Worm (Caenorhabditis elegans): Measurements from ENCODE around the gene mua-3.

DNA sequence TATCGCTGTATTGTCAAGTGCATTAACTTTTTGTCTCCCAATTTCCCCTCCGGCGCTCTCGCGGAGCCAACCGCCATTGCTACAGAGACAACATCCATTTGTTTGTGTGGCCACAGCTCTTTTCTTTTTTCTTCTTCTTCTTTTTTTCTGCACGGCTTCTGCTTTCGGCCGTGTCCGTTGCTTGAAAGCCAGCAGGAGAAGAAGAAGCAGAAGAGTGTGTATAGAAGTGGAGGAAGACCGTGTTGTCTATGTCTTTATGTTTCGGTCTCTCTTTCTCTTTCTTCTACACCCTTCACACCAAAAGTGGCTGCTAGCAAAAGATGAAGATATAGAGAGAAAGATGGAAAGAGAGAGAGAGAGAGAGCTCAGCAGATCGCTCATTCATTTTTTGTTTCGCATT lies 27.3 kb downstream of the mua-3 start:
- peak; percentile 28 for TF ChIP-seq him-1 (tag; optimal IDR thresholded peaks at IDR 0.05)
- no peak for TF ChIP-seq W03F9.2 (tag; optimal IDR thresholded peaks at IDR 0.05)
- no peak for TF ChIP-seq dao-5 (tag; optimal IDR thresholded peaks at IDR 0.05)
